Fruit fly (Drosophila melanogaster): Measurements from ENCODE around the gene CG31226.

dm6 chr3R:18851698-18852097 lies at the start of gene CG31226:
- TF ChIP-seq Ada2b (GFP tag; IDR thresholded peaks at IDR 0.05), result no peak
- TF ChIP-seq wdn (GFP tag; IDR thresholded peaks at IDR 0.05), result no peak
- no peak for TF ChIP-seq sisA (GFP tag; IDR thresholded peaks at IDR 0.05)
